Worm (Caenorhabditis elegans): ENCODE results near the gene C15H9.5.

ce11 chrX:6082660-6083059 is 10.4 kb upstream of the C15H9.5 start, which contains the start of gene C45B2.3:
- TF ChIP-seq dmd-4 (tag; optimal IDR thresholded peaks at IDR 0.05) (no peak), gmeb-1 (tag; optimal IDR thresholded peaks at IDR 0.05) (no peak), lin-39 (tag; optimal IDR thresholded peaks at IDR 0.05) (no peak), fos-1 (tag; optimal IDR thresholded peaks at IDR 0.05) (no peak), nhr-12 (tag; optimal IDR thresholded peaks at IDR 0.05) (no peak), unc-39 (tag; optimal IDR thresholded peaks at IDR 0.05) (no peak), aly-2 (tag; optimal IDR thresholded peaks at IDR 0.05) (no peak)
